Worm (Caenorhabditis elegans) whole organism, L2 larva: Measurements from ENCODE around the gene acs-15.

Source experiments
- ZK546.5 ChIP-seq: sonication (generic microtip); optimal IDR thresholded peaks from 2 replicates; lab custom pipeline; 2017; ENCODE audit warnings: missing biosample characterization, missing genetic modification characterization
- alr-1 ChIP-seq: fragments of 150-350 bp; optimal IDR thresholded peaks from 2 replicates; lab custom pipeline; 2014; ENCODE audit warnings: missing biosample characterization, missing genetic modification characterization
- ama-1 ChIP-seq: fragments of 150-350 bp; optimal IDR thresholded peaks from 2 replicates; lab custom pipeline; 2018; ENCODE audit warnings: inconsistent platforms
- elt-3 ChIP-seq: sonication (generic microtip); optimal IDR thresholded peaks from 2 replicates; lab custom pipeline; 2017; ENCODE audit warnings: missing biosample characterization, missing genetic modification characterization
- lin-13 ChIP-seq: fragments of 150-350 bp; optimal IDR thresholded peaks from 2 replicates; lab custom pipeline; 2014; ENCODE audit warnings: missing biosample characterization, missing genetic modification reagents, missing genetic modification characterization
- mab-5 ChIP-seq: fragments of 150-350 bp; optimal IDR thresholded peaks from 2 replicates; lab custom pipeline; 2014; ENCODE audit warnings: missing biosample characterization, missing genetic modification characterization
- nhr-11 ChIP-seq: fragments of 150-350 bp; optimal IDR thresholded peaks from 2 replicates; lab custom pipeline; 2014; ENCODE audit warnings: missing biosample characterization, missing genetic modification characterization
- nhr-12 ChIP-seq: fragments of 150-350 bp; optimal IDR thresholded peaks from 2 replicates; lab custom pipeline; 2014; ENCODE audit warnings: missing biosample characterization, missing genetic modification characterization
- nhr-129 ChIP-seq: fragments of 150-350 bp; optimal IDR thresholded peaks from 2 replicates; lab custom pipeline; 2014; ENCODE audit warnings: missing biosample characterization, missing genetic modification characterization
- skn-1 ChIP-seq: sonication (generic microtip); optimal IDR thresholded peaks from 2 replicates; lab custom pipeline; 2017; ENCODE audit warnings: missing biosample characterization, missing genetic modification characterization
- unc-62 ChIP-seq: fragments of 150-350 bp; optimal IDR thresholded peaks from 2 replicates; lab custom pipeline; 2014; ENCODE audit warnings: missing biosample characterization, missing genetic modification reagents, missing genetic modification characterization
- zag-1 ChIP-seq: fragments of 150-350 bp; optimal IDR thresholded peaks from 2 replicates; lab custom pipeline; 2014; ENCODE audit warnings: missing biosample characterization, missing genetic modification characterization
- ztf-1 ChIP-seq: fragments of 200-800 bp; sonication (Bioruptor generic); conservative IDR thresholded peaks from 2 replicates; pipeline ENCODE4 v1.3.6; 2022; ENCODE audit warnings: missing genetic modification characterization, missing compliant biosample characterization

DNA sequence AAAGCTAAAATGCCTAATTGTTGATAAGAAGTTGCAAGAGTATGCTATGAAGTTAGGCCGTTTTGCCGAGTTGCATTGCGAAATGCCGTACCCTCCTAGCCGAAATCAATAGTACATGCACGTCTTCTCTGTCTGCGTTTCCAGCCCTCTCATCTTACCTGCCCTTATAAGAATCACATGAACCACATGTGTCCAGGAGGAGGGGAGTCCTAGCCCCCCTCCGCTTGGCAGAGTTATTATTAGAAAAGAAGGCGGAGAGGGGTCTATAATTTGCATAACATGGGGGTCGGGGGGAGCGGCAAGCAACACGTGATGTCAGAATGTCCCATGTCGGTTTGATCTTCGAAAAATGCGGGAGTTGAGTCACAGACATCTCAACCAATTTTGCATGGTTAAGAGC lies 20.2 kb downstream of the acs-15 start:
- no peak for TF ChIP-seq ztf-1 (GFP tag; lab: Robert Waterston, UW)
- TF ChIP-seq nhr-11 (tag; lab: Kevin White, UChicago): no peak
- no peak for TF ChIP-seq elt-3
- TF ChIP-seq zag-1 (tag; lab: Kevin White, UChicago): no peak
- no peak for TF ChIP-seq unc-62 (GFP tag; lab: Kevin White, UChicago)
- TF ChIP-seq skn-1 (tag; lab: Kevin White, UChicago): no peak
- TF ChIP-seq ama-1 (lab: Kevin White, UChicago): no peak
- no peak for TF ChIP-seq alr-1 (tag; lab: Kevin White, UChicago)
- TF ChIP-seq nhr-129 (tag; lab: Kevin White, UChicago): no peak
- no peak for TF ChIP-seq ZK546.5
- no peak for TF ChIP-seq mab-5
- TF ChIP-seq lin-13 (GFP tag; lab: Kevin White, UChicago): no peak
- TF ChIP-seq nhr-12 (tag; lab: Kevin White, UChicago): no peak
